Worm (Caenorhabditis elegans): ENCODE results near the gene dpy-11.

The dpy-11 gene

ce11 chrV:6495353-6495752 is 19.7 kb downstream of the dpy-11 start:
- TF ChIP-seq lin-39 (tag; optimal IDR thresholded peaks at IDR 0.05): no peak
- TF ChIP-seq aly-2 (tag; optimal IDR thresholded peaks at IDR 0.05): no peak
- TF ChIP-seq daf-12 (tag; optimal IDR thresholded peaks at IDR 0.05): no peak
- no peak for TF ChIP-seq nhr-77 (tag; optimal IDR thresholded peaks at IDR 0.05)
- TF ChIP-seq ZK546.5 (tag; optimal IDR thresholded peaks at IDR 0.05): no peak
- no peak for TF ChIP-seq nhr-67 (tag; optimal IDR thresholded peaks at IDR 0.05)
- TF ChIP-seq ceh-28 (tag; optimal IDR thresholded peaks at IDR 0.05): no peak
- no peak for TF ChIP-seq nhr-28 (tag; optimal IDR thresholded peaks at IDR 0.05)
- TF ChIP-seq lin-15B (tag; optimal IDR thresholded peaks at IDR 0.05): no peak
- TF ChIP-seq tbx-2 (tag; optimal IDR thresholded peaks at IDR 0.05): no peak
- TF ChIP-seq nhr-25 (tag; optimal IDR thresholded peaks at IDR 0.05): no peak
- no peak for TF ChIP-seq pha-4 (tag; optimal IDR thresholded peaks at IDR 0.05)

- TF ChIP-seq ZK546.5 (tag; optimal IDR thresholded peaks at IDR 0.05) (no peak), ztf-11 (tag; optimal IDR thresholded peaks at IDR 0.05) (no peak), ceh-16 (tag; optimal IDR thresholded peaks at IDR 0.05) (no peak), nhr-77 (tag; optimal IDR thresholded peaks at IDR 0.05) (no peak), tbx-2 (tag; optimal IDR thresholded peaks at IDR 0.05) (no peak)
These were observed 21.2 kb downstream of the dpy-11 start, which contains the start of gene cpt-6 for ce11 chrV:6493821-6494220. Gene cpt-6, minus strand, starts transcription at chrV:6493921.

DNA sequence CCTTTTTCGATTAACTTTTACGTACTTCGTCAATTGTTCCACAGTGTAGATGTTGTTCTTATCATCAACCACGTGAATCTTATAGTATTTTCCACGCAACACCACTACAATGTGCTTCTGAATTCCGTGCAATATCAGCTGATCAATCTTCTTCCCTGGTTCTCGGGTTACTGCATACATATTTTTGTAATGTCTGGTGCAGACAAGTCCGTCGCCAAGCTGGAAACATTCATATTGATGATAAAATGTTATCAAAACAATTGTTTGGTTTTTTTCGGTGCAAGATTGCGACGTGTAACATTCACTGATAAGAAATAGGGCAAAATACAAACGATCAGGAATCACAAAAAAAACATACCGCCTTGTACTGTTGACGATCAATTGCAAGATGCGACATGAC is 22.5 kb downstream of the dpy-11 start:
- TF ChIP-seq elt-2 (tag; optimal IDR thresholded peaks at IDR 0.05) (peak; percentile 87), pqm-1 (tag; optimal IDR thresholded peaks at IDR 0.05) (peak; percentile 33), skn-1 (tag; optimal IDR thresholded peaks at IDR 0.05) (peak; percentile 7), snpc-4 (tag; optimal IDR thresholded peaks at IDR 0.05) (no peak)

DNA sequence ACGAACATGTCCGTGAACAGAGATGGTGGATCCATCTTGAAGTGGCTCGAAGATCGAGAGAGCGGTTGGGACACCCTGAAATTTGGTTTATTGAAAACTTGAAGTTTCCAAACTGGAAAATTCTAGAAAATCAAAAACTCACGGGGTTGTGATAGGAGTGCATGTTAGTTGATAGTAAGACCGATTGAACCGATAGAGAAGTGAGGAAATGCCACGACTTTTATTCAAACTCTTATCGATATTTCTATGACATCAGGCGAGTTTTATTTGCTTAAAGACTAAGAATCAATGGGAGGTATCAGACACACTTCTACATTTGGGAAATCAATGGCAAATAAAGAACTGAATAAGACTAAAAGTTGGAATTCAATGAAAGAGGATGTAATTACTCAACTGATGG is 26.2 kb downstream of the dpy-11 start, which contains the start of gene lec-10:
Gene lec-10 (minus strand): TSS at position 272 of the 400 bp plus-strand sequence.
- TF ChIP-seq daf-12 (tag; optimal IDR thresholded peaks at IDR 0.05): no peak
- no peak for TF ChIP-seq elt-1 (tag; optimal IDR thresholded peaks at IDR 0.05)
- no peak for TF ChIP-seq nfya-1 (tag; optimal IDR thresholded peaks at IDR 0.05; ENCODE audit: insufficient read depth)
- TF ChIP-seq lin-15B (tag; optimal IDR thresholded peaks at IDR 0.05): no peak
- TF ChIP-seq jun-1 (tag; optimal IDR thresholded peaks at IDR 0.05): peak; percentile 26
- TF ChIP-seq egl-27 (tag; optimal IDR thresholded peaks at IDR 0.05): no peak
- TF ChIP-seq nhr-76 (tag; optimal IDR thresholded peaks at IDR 0.05): no peak
- no peak for TF ChIP-seq nhr-77 (tag; optimal IDR thresholded peaks at IDR 0.05)
- no peak for TF ChIP-seq elt-3 (tag; optimal IDR thresholded peaks at IDR 0.05)
- TF ChIP-seq pha-4 (tag; optimal IDR thresholded peaks at IDR 0.05): peak; percentile 59
- no peak for TF ChIP-seq ceh-9 (tag; optimal IDR thresholded peaks at IDR 0.05)
- peak; percentile 95 for TF ChIP-seq elt-2 (tag; optimal IDR thresholded peaks at IDR 0.05)
- no peak for TF ChIP-seq fos-1 (tag; optimal IDR thresholded peaks at IDR 0.05)
- peak; percentile 89 for TF ChIP-seq pqm-1 (tag; optimal IDR thresholded peaks at IDR 0.05)

DNA sequence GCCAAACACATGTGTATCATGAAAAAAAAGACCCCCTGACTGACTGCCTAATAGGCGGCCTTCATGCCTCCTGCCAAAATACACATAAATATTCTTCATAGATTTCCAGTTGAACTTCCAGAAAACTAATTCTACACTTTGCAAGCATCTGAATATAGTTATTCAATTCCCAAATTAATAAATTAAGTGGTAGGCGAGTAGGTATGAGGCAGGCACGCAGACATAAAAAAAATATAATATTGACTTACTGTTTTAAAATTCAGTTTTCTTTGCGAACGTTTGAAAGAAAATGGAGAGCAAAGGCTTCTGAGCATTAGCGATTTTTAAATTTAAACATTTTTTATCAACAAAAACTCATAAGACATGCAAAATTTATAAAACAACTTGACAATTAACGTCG is 27.2 kb downstream of the dpy-11 start:
- TF ChIP-seq elt-2 (tag; optimal IDR thresholded peaks at IDR 0.05) (peak; percentile 27), ceh-28 (tag; optimal IDR thresholded peaks at IDR 0.05) (peak; percentile 8), eor-1 (tag; optimal IDR thresholded peaks at IDR 0.05) (no peak), jun-1 (tag; optimal IDR thresholded peaks at IDR 0.05) (peak; percentile 45), snpc-4 (tag; optimal IDR thresholded peaks at IDR 0.05) (no peak), lin-15B (tag; optimal IDR thresholded peaks at IDR 0.05) (no peak)

- TF ChIP-seq lin-15B (tag; optimal IDR thresholded peaks at IDR 0.05): no peak
- TF ChIP-seq ztf-11 (tag; optimal IDR thresholded peaks at IDR 0.05): no peak
- TF ChIP-seq nhr-12 (tag; optimal IDR thresholded peaks at IDR 0.05): no peak
- TF ChIP-seq unc-62 (GFP tag; optimal IDR thresholded peaks at IDR 0.05): no peak
- TF ChIP-seq unc-39 (tag; optimal IDR thresholded peaks at IDR 0.05): no peak
- no peak for TF ChIP-seq fkh-2 (tag; optimal IDR thresholded peaks at IDR 0.05)
- TF ChIP-seq zag-1 (tag; optimal IDR thresholded peaks at IDR 0.05): no peak
- no peak for TF ChIP-seq nhr-23 (tag; optimal IDR thresholded peaks at IDR 0.05)
- TF ChIP-seq ceh-9 (tag; optimal IDR thresholded peaks at IDR 0.05): no peak
- TF ChIP-seq mdl-1 (tag; optimal IDR thresholded peaks at IDR 0.05): no peak
- no peak for TF ChIP-seq R02D3.7 (tag; optimal IDR thresholded peaks at IDR 0.05)
- no peak for TF ChIP-seq elt-3 (tag; optimal IDR thresholded peaks at IDR 0.05)
- no peak for TF ChIP-seq elt-1 (tag; optimal IDR thresholded peaks at IDR 0.05)
- no peak for TF ChIP-seq nhr-237 (tag; optimal IDR thresholded peaks at IDR 0.05)
- TF ChIP-seq nhr-77 (tag; optimal IDR thresholded peaks at IDR 0.05): no peak
- TF ChIP-seq jun-1 (tag; optimal IDR thresholded peaks at IDR 0.05): no peak
- no peak for TF ChIP-seq tbx-2 (tag; optimal IDR thresholded peaks at IDR 0.05)
- TF ChIP-seq nhr-25 (tag; optimal IDR thresholded peaks at IDR 0.05): no peak
- TF ChIP-seq ZK546.5 (tag; optimal IDR thresholded peaks at IDR 0.05): no peak
These were observed 29.9 kb downstream of the dpy-11 start for ce11 chrV:6485109-6485508.
